Worm (Caenorhabditis elegans) whole organism, midembryonic: ENCODE data around the gene ttr-43.

ENCODE experiments used
- T22C8.4 ChIP-seq: fragments of 200-800 bp; sonication (Bioruptor generic); IDR thresholded peaks from 2 replicates; pipeline ENCODE4 v1.3.6; 2022; ENCODE audit warnings: missing genetic modification characterization, missing compliant biosample characterization
- cog-1 ChIP-seq: sonication (generic microtip); optimal IDR thresholded peaks from 2 replicates; lab custom pipeline; 2016; ENCODE audit warnings: missing genetic modification characterization, missing compliant biosample characterization
- flt-1 ChIP-seq: fragments of 200-800 bp; sonication (Bioruptor generic); IDR thresholded peaks from 2 replicates; pipeline ENCODE4 v1.3.6; 2022; ENCODE audit warnings: missing genetic modification characterization, missing compliant biosample characterization
- klf-2 ChIP-seq: fragments of 200-800 bp; sonication (Bioruptor generic); conservative IDR thresholded peaks from 2 replicates; pipeline ENCODE4 v1.3.6; 2022; ENCODE audit warnings: missing genetic modification reagents, missing genetic modification characterization, missing compliant biosample characterization
- med-1 ChIP-seq: sonication (generic microtip); optimal IDR thresholded peaks from 2 replicates; lab custom pipeline; 2017; ENCODE audit warnings: missing genetic modification characterization, mild to moderate bottlenecking, missing compliant biosample characterization, antibody characterized with exemption, missing genetic modification reagents; ENCODE audit not compliant: insufficient read depth
- ref-1 ChIP-seq: fragments of 200-800 bp; sonication (Bioruptor generic); conservative IDR thresholded peaks from 2 replicates; pipeline ENCODE4 v1.3.6; 2022; ENCODE audit warnings: missing genetic modification reagents, missing genetic modification characterization, missing compliant biosample characterization
- tab-1 ChIP-seq: fragments of 200-800 bp; sonication (Bioruptor generic); IDR thresholded peaks from 2 replicates; pipeline ENCODE4 v1.3.6; 2022; ENCODE audit warnings: missing genetic modification characterization, missing compliant biosample characterization
- ztf-23 ChIP-seq: fragments of 200-800 bp; sonication (Bioruptor generic); IDR thresholded peaks from 2 replicates; pipeline ENCODE4 v1.3.6; 2022; ENCODE audit warnings: missing genetic modification reagents, missing genetic modification characterization, missing compliant biosample characterization
- ztf-29 ChIP-seq: fragments of 200-800 bp; sonication (Bioruptor generic); IDR thresholded peaks from 2 replicates; pipeline ENCODE4 v1.3.6; 2022; ENCODE audit warnings: missing genetic modification reagents, missing genetic modification characterization, missing compliant biosample characterization

ttr-43 gene

DNA sequence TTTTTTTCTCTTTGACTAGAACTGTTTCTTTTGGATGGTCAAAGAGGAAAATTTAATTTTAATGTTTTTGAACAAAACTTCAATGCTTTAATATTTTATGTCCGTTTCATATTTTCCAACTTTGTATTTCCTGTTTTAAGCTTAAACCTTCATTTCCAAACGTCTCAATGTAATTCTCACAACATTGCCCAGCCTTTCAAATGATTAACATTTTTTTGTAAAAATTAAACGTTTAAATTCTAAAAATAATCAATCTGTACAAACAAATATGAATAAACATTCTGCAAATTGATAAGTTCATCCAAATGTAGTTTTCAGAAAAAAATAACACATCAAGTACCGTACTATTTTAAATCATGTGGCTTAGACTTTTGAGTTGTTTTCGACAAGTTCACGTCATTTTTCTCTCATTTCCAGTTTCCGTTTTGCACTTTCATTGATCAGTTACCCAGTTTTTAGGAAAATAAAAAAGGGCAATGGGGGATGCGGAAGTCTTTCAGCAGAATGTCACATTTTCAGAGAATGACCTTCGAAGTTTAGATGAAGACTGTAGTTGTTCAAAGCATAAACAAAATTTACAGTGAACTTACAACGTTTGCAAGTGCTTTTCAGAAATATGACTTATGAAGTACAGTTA is 47.7 kb downstream of the ttr-43 start:
- TF ChIP-seq ref-1 (GFP tag; lab: Robert Waterston, UW) (no peak), med-1 (GFP tag; lab: Kevin White, UChicago) (no peak), flt-1 (GFP tag; lab: Robert Waterston, UW) (no peak), T22C8.4 (no peak), cog-1 (tag; lab: Kevin White, UChicago) (no peak), ztf-29 (GFP tag; lab: Robert Waterston, UW) (no peak), ztf-23 (no peak), klf-2 (no peak)

DNA sequence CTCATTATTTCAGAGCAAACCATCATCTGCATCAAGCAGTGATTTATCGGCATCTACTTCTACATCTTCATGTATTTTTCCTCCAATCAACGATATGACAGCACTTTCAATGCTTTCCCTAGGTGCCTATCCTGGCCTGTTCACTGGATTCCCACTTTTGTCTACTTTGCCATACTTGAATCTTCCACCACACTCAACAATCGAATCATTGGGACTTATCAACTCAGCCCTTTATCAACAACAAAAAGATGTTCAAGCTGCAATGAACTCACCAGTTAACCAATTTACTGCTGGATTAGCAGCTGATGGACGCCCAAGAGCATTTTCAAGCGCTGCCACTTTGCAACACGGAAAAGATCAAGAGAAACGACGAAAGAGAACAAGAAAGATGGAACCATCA is 49.3 kb downstream of the ttr-43 start:
- TF ChIP-seq T22C8.4 (no peak), flt-1 (GFP tag; lab: Robert Waterston, UW) (no peak), med-1 (GFP tag; lab: Kevin White, UChicago) (no peak), tab-1 (GFP tag; lab: Robert Waterston, UW) (no peak), ztf-29 (GFP tag; lab: Robert Waterston, UW) (no peak), ztf-23 (no peak), klf-2 (no peak), ref-1 (GFP tag; lab: Robert Waterston, UW) (no peak), cog-1 (tag; lab: Kevin White, UChicago) (no peak)

DNA sequence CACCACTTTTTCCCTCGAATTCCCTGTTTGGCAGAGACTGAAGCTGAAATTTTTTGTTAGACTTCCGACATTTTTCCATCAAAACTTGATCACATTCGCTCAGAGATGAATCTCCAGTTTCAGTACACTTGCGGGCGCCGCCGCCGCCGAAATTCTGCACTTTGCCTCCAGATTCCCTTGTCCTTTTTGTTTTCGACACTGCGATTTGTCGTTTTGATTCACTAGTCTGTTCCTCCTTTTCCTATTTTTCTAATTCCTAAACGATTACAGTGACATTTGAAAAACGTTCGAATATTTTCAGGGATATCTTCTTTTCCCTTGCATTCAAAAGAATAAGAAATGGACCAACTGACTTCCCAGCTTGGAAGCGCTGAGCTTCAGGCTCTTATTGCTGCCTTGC is 49.8 kb downstream of the ttr-43 start, which contains the start of gene F45D3.2:
Gene F45D3.2 (plus strand): TSS at position 301 of the 400 bp plus-strand sequence.
- no peak for TF ChIP-seq klf-2
- TF ChIP-seq flt-1 (GFP tag; lab: Robert Waterston, UW) = no peak
- no peak for TF ChIP-seq tab-1 (GFP tag; lab: Robert Waterston, UW)
- no peak for TF ChIP-seq ztf-29 (GFP tag; lab: Robert Waterston, UW)
- no peak for TF ChIP-seq ztf-23
- no peak for TF ChIP-seq cog-1 (tag; lab: Kevin White, UChicago)
- TF ChIP-seq T22C8.4 = no peak
- TF ChIP-seq med-1 (GFP tag; lab: Kevin White, UChicago) = no peak
- TF ChIP-seq ref-1 (GFP tag; lab: Robert Waterston, UW) = no peak

DNA sequence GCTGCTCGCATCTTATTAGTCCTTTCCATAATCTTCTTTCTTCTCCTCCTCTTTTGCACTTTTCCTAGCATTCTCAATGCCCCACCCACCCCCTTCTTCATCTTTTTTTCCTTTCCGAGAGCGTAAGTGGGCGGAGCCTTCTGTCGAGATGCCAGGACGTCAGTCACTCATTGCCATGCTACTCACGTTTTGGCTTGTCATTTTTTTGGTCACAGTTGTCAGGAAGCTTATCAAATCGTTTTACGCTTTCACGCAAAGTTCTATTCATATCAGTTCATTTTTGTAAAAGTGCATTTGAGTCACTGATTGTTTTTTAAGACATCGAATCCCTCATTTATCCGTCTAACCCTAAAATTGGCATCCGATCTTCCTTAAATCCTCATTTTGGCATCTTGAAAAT is 50.5 kb downstream of the ttr-43 start:
- TF ChIP-seq ref-1 (GFP tag; lab: Robert Waterston, UW) (no peak), ztf-29 (GFP tag; lab: Robert Waterston, UW) (no peak), med-1 (GFP tag; lab: Kevin White, UChicago) (no peak), flt-1 (GFP tag; lab: Robert Waterston, UW) (no peak), ztf-23 (no peak), T22C8.4 (no peak), klf-2 (no peak), tab-1 (GFP tag; lab: Robert Waterston, UW) (no peak)
